Worm (Caenorhabditis elegans) whole organism, L3 larva: ENCODE measurements around the gene F53G2.1.

Experiments used
- ZK546.5 ChIP-seq: sonication (generic microtip); optimal IDR thresholded peaks from 2 replicates; lab custom pipeline; 2017; ENCODE audit warnings: missing biosample characterization, missing genetic modification characterization
- aly-2 ChIP-seq: fragments of 150-350 bp; optimal IDR thresholded peaks from 2 replicates; lab custom pipeline; 2014; ENCODE audit warnings: missing biosample characterization, missing genetic modification characterization
- ceh-16 ChIP-seq: sonication (generic microtip); optimal IDR thresholded peaks from 2 replicates; lab custom pipeline; 2017; ENCODE audit warnings: missing biosample characterization, missing genetic modification characterization
- ceh-82 ChIP-seq: fragments of 150-350 bp; optimal IDR thresholded peaks from 2 replicates; lab custom pipeline; 2014; ENCODE audit warnings: missing biosample characterization, missing genetic modification characterization
- daf-12 ChIP-seq: fragments of 150-350 bp; optimal IDR thresholded peaks from 2 replicates; lab custom pipeline; 2014; ENCODE audit warnings: missing biosample characterization, missing genetic modification reagents, missing genetic modification characterization
- egl-27 ChIP-seq: sonication (generic microtip); optimal IDR thresholded peaks from 4 replicates; lab custom pipeline; 2017; ENCODE audit warnings: missing biosample characterization, missing genetic modification reagents, missing genetic modification characterization
- elt-2 ChIP-seq: sonication (generic microtip); optimal IDR thresholded peaks from 2 replicates; lab custom pipeline; 2016; ENCODE audit warnings: missing genetic modification reagents, mild to moderate bottlenecking, missing genetic modification characterization, missing compliant biosample characterization
- elt-3 ChIP-seq, 3 experiments: fragments of 150-350 bp in 1 of 3; sonication (generic microtip) in 2 of 3; optimal IDR thresholded peaks; 2 replicates in 2 of 3; 4 replicates in 1 of 3; lab custom pipeline; 2014 to 2017; ENCODE audit warnings: missing biosample characterization in 3 of 3, missing genetic modification characterization in 3 of 3
- eor-1 ChIP-seq, 2 experiments: fragments of 150-350 bp; optimal IDR thresholded peaks; 2 replicates each; lab custom pipeline; 2014 to 2018; ENCODE audit warnings: missing biosample characterization in 2 of 2, missing genetic modification characterization in 2 of 2
- fkh-10 ChIP-seq: sonication (generic microtip); optimal IDR thresholded peaks from 2 replicates; lab custom pipeline; 2017; ENCODE audit warnings: missing biosample characterization, missing genetic modification reagents, missing genetic modification characterization
- fkh-2 ChIP-seq: fragments of 150-350 bp; optimal IDR thresholded peaks from 2 replicates; lab custom pipeline; 2014; ENCODE audit warnings: missing biosample characterization, missing genetic modification reagents, missing genetic modification characterization
- fos-1 ChIP-seq: fragments of 150-350 bp; optimal IDR thresholded peaks from 2 replicates; lab custom pipeline; 2014; ENCODE audit warnings: missing biosample characterization, missing genetic modification characterization
- jun-1 ChIP-seq: fragments of 150-350 bp; optimal IDR thresholded peaks from 2 replicates; lab custom pipeline; 2014; ENCODE audit warnings: missing biosample characterization, missing genetic modification reagents, missing genetic modification characterization
- lin-15B ChIP-seq: fragments of 150-350 bp; optimal IDR thresholded peaks from 2 replicates; lab custom pipeline; 2014; ENCODE audit warnings: missing biosample characterization, missing genetic modification characterization
- lin-39 ChIP-seq: fragments of 150-350 bp; optimal IDR thresholded peaks from 2 replicates; lab custom pipeline; 2018; ENCODE audit warnings: missing biosample characterization, missing genetic modification reagents, missing genetic modification characterization
- lsy-12 ChIP-seq: sonication (generic microtip); optimal IDR thresholded peaks from 2 replicates; lab custom pipeline; 2016; ENCODE audit warnings: mild to moderate bottlenecking, missing genetic modification characterization, missing compliant biosample characterization
- mdl-1 ChIP-seq: fragments of 150-350 bp; optimal IDR thresholded peaks from 2 replicates; lab custom pipeline; 2014; ENCODE audit warnings: missing biosample characterization, missing genetic modification characterization
- mml-1 ChIP-seq: fragments of 150-350 bp; sonication (generic microtip); optimal IDR thresholded peaks from 3 replicates; lab custom pipeline; 2014; ENCODE audit warnings: missing biosample characterization, missing genetic modification characterization
- nfya-1 ChIP-seq: sonication (generic microtip); optimal IDR thresholded peaks from 2 replicates; lab custom pipeline; 2017; ENCODE audit warnings: missing genetic modification characterization, mild to moderate bottlenecking, missing compliant biosample characterization, antibody characterized with exemption, moderate library complexity; ENCODE audit not compliant: insufficient read depth
- nhr-11 ChIP-seq: fragments of 150-350 bp; optimal IDR thresholded peaks from 2 replicates; lab custom pipeline; 2014; ENCODE audit warnings: missing biosample characterization, missing genetic modification characterization
- nhr-12 ChIP-seq: fragments of 150-350 bp; optimal IDR thresholded peaks from 2 replicates; lab custom pipeline; 2014; ENCODE audit warnings: missing biosample characterization, missing genetic modification characterization
- nhr-23 ChIP-seq: fragments of 150-350 bp; optimal IDR thresholded peaks from 2 replicates; lab custom pipeline; 2014; ENCODE audit warnings: missing biosample characterization, missing genetic modification reagents, missing genetic modification characterization
- nhr-237 ChIP-seq: fragments of 150-350 bp; optimal IDR thresholded peaks from 2 replicates; lab custom pipeline; 2014; ENCODE audit warnings: missing biosample characterization, missing genetic modification characterization
- nhr-25 ChIP-seq: sonication (generic microtip); optimal IDR thresholded peaks from 2 replicates; lab custom pipeline; 2017; ENCODE audit warnings: missing biosample characterization, missing genetic modification characterization
- nhr-28 ChIP-seq: fragments of 150-350 bp; optimal IDR thresholded peaks from 2 replicates; lab custom pipeline; 2014; ENCODE audit warnings: missing biosample characterization, missing genetic modification characterization
- nhr-43 ChIP-seq: sonication (generic microtip); optimal IDR thresholded peaks from 2 replicates; lab custom pipeline; 2016; ENCODE audit warnings: mild to moderate bottlenecking, missing genetic modification characterization, missing compliant biosample characterization; ENCODE audit not compliant: poor library complexity, severe bottlenecking
- nhr-76 ChIP-seq: fragments of 150-350 bp; sonication (generic microtip); optimal IDR thresholded peaks from 5 replicates; lab custom pipeline; 2014; ENCODE audit warnings: missing biosample characterization, missing genetic modification characterization
- pha-4 ChIP-seq: fragments of 150-350 bp; optimal IDR thresholded peaks from 2 replicates; lab custom pipeline; 2014; ENCODE audit warnings: missing biosample characterization, missing genetic modification reagents, missing genetic modification characterization
- sea-2 ChIP-seq: fragments of 150-350 bp; sonication (generic microtip); optimal IDR thresholded peaks from 4 replicates; lab custom pipeline; 2014; ENCODE audit warnings: missing biosample characterization, missing genetic modification reagents, missing genetic modification characterization
- skn-1 ChIP-seq: fragments of 150-350 bp; optimal IDR thresholded peaks from 2 replicates; lab custom pipeline; 2014; ENCODE audit warnings: missing biosample characterization, missing genetic modification characterization
- tbx-2 ChIP-seq: sonication (generic microtip); optimal IDR thresholded peaks from 2 replicates; lab custom pipeline; 2016; ENCODE audit warnings: mild to moderate bottlenecking, missing genetic modification characterization, missing compliant biosample characterization
- unc-39 ChIP-seq: sonication (generic microtip); optimal IDR thresholded peaks from 4 replicates; lab custom pipeline; 2017; ENCODE audit warnings: missing biosample characterization, missing genetic modification characterization
- unc-62 ChIP-seq: fragments of 150-350 bp; sonication (generic microtip); optimal IDR thresholded peaks from 4 replicates; lab custom pipeline; 2014; ENCODE audit warnings: missing biosample characterization, missing genetic modification reagents, missing genetic modification characterization
- zag-1 ChIP-seq: fragments of 150-350 bp; optimal IDR thresholded peaks from 2 replicates; lab custom pipeline; 2014; ENCODE audit warnings: missing biosample characterization, missing genetic modification characterization
- ztf-4 ChIP-seq: fragments of 150-350 bp; optimal IDR thresholded peaks from 2 replicates; lab custom pipeline; 2014; ENCODE audit warnings: missing biosample characterization, missing genetic modification characterization

Gene F53G2.1

DNA sequence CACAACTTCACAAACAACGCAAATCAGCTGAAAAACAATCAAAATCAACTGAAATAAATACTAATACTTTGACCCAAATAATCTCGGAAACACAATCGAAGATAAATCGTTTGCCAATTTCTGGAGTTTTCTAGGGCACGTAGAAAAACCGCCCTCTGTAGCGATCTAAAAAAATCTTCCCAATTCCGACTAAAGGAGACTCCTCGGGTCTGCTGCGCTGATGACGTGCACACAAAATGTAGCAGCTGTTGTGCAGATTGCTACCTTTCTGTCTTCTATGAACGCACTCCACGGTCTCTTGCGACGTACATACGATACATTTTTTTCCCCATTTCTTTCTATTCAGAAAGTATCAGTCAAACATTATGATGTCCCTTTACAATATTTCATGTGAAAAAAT lies at the start of gene F53G2.1:
TSS of gene F53G2.1 (plus strand) at position 301 of the 400 bp plus-strand sequence.
- TF ChIP-seq sea-2 (GFP tag; lab: Kevin White, UChicago) (no peak), nhr-25 (tag; lab: Kevin White, UChicago) (no peak), daf-12 (no peak), ztf-4 (tag; lab: Kevin White, UChicago) (no peak), nhr-12 (no peak), elt-3 (tag; optimal IDR thresholded peaks at IDR 0.05; lab: Kevin White, UChicago) (no peak), lin-39 (tag; lab: Kevin White, UChicago) (no peak), fkh-2 (no peak), lin-15B (tag; lab: Kevin White, UChicago) (no peak), fos-1 (no peak), ZK546.5 (tag; lab: Kevin White, UChicago) (no peak), lsy-12 (no peak), unc-39 (no peak), nhr-43 (tag; lab: Kevin White, UChicago) (no peak), ceh-82 (tag; lab: Kevin White, UChicago) (no peak)

DNA sequence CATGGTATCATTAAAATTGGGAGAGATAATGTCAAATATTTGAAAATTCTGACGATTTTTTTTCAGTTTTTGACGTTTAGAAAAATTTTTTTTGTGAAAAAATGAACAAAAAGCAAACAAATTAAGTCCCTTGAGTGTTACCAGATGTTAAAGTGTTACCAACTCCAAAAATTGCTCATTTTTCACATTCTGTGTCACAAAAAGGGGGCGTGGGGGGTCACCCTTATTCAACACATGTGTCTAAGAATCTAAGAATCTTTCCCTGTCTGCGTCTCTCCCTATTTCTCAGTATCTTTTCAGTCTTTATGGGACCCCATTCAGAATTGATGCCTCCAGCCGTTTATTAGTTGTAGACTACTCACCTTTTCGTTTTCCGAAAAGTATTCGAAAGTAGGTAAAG lies 49.5 kb upstream of the F53G2.1 start:
- TF ChIP-seq zag-1 (tag; lab: Kevin White, UChicago) (no peak), ZK546.5 (tag; lab: Kevin White, UChicago) (no peak), nhr-43 (tag; lab: Kevin White, UChicago) (no peak), egl-27 (tag; lab: Kevin White, UChicago) (no peak), tbx-2 (no peak), ceh-82 (tag; lab: Kevin White, UChicago) (no peak), nfya-1 (no peak), jun-1 (tag; lab: Kevin White, UChicago) (no peak), nhr-11 (no peak), ceh-16 (tag; lab: Kevin White, UChicago) (no peak), skn-1 (no peak), nhr-237 (tag; lab: Kevin White, UChicago) (no peak)

DNA sequence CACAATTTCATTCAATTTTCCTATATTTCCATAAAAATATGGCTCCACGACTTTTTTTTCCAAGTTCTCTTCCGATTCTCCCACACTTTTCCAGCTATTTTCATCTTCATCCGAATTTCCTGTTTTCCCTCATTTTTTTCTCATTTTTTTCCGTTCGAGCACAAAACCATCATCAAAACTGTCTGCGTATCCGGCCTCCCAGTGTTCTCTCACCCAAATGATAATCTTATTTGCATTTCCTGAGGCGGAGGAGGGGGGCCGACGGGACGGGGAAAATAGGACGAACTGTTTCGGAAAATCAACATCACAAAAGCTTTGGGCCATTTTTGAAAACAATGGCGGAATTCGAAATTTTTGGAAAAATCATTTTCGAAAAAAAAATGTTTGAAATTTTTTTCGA lies 48.2 kb upstream of the F53G2.1 start:
- TF ChIP-seq eor-1 (tag; optimal IDR thresholded peaks at IDR 0.05; lab: Kevin White, UChicago) (no peak), fkh-2 (no peak), mml-1 (tag; lab: Kevin White, UChicago) (no peak), skn-1 (no peak), mdl-1 (no peak), nhr-28 (no peak), nhr-12 (no peak), lsy-12 (no peak), nhr-25 (tag; lab: Kevin White, UChicago) (no peak)

DNA sequence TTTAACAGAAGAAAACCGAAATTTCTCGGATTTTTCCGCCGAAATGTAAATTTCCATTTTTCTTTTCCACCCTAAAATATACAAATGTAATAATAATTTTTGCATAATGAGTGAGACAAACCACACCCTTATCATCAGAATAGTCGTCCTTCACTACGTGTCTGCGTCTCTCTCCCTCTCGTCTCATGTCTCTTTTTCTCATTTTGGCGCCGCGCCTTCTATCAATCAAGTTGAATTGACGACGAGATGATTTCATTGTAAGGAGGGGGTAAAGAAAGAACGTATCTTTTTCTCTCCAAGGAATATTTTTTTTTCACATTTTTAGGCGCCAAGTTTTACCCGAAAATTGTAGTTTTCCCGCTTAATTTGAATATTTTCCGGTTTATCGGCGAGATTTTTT lies 46.2 kb upstream of the F53G2.1 start:
- TF ChIP-seq unc-62 (GFP tag; lab: Kevin White, UChicago) (no peak), elt-2 (tag; lab: Kevin White, UChicago) (peak; percentile 53), pha-4 (no peak), nhr-25 (tag; lab: Kevin White, UChicago) (peak; percentile 48), fkh-10 (no peak), nhr-23 (tag; lab: Kevin White, UChicago) (peak; percentile 29)
- TF ChIP-seq, all 47 proteins: peak for 3

DNA sequence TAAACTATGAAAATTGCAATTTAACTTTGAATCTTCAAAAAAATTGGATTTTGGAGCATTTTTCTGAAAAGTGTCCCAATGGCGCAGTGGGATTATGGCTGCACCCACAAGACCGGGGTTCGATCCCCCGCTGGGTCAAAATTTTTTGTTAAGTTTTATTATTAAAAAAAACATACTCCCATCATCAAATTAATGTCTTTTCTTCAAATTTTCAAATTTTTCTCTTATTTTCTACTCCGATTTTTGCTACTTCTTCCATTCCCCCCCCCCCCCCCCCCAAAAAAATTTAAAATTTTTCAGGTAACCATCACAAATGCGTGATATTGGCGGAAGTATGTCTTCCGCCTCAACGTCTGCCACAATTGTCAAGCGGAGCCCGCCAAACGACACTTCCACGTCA lies 45.5 kb upstream of the F53G2.1 start, which contains the start of gene vab-19:
TSS of gene vab-19 (plus strand) at position 301 of the 400 bp plus-strand sequence.
- no peak for TF ChIP-seq jun-1 (tag; lab: Kevin White, UChicago)

DNA sequence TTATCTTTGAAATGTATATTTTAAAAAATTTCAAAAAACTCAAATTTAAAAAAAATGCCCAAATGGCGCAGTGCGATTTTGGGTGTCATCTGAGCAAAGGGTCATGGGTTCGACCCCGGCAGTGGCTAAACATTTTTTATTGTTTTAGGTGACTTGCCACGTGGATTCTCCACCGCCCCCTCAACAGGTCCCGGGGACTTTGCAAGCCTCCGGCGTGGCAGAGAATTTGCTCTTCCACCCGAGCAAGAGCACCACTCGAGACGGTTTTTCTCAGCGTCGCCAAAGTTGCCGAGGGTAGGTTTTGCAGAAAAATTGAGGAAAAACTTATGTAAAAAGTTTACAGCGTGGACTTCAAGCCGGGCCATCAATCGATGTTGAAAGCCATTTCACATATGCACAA lies 43.3 kb upstream of the F53G2.1 start:
- TF ChIP-seq ZK546.5 (tag; lab: Kevin White, UChicago) (no peak), egl-27 (tag; lab: Kevin White, UChicago) (no peak), elt-2 (tag; lab: Kevin White, UChicago) (no peak), eor-1 (tag; optimal IDR thresholded peaks at IDR 0.05; lab: Kevin White, UChicago) (no peak), unc-39 (no peak), fos-1 (no peak), nhr-76 (tag; lab: Kevin White, UChicago) (no peak), aly-2 (tag; lab: Kevin White, UChicago) (no peak), nhr-28 (no peak), nhr-237 (tag; lab: Kevin White, UChicago) (no peak), tbx-2 (no peak), skn-1 (no peak), pha-4 (no peak)
